Worm (Caenorhabditis elegans) whole organism, young adult: ENCODE results near the gene nfm-1.
"Not testable (repeated sequence)": the region's sequence is repeated elsewhere in the genome, so short reads cannot be mapped to it uniquely, and the experiment has no call there.

Experiments
- C17E4.6 ChIP-seq: fragments of 200-800 bp; sonication (Bioruptor generic); IDR thresholded peaks from 2 replicates; pipeline ENCODE4 v1.3.6; 2022; ENCODE audit warnings: missing genetic modification reagents, missing genetic modification characterization, missing compliant biosample characterization
- ceh-40 ChIP-seq: fragments of 200-800 bp; sonication (Bioruptor generic); IDR thresholded peaks from 2 replicates; pipeline ENCODE4 v1.3.6; 2022; ENCODE audit warnings: missing genetic modification characterization, missing compliant biosample characterization
- chd-7 ChIP-seq: sonication (generic microtip); optimal IDR thresholded peaks from 2 replicates; lab custom pipeline; 2016; ENCODE audit warnings: mild to moderate bottlenecking, missing genetic modification characterization, moderate library complexity, missing compliant biosample characterization
- dox-1 ChIP-seq: fragments of 200-800 bp; sonication (Bioruptor generic); IDR thresholded peaks from 2 replicates; pipeline ENCODE4 v1.3.6; 2022; ENCODE audit warnings: missing genetic modification reagents, missing genetic modification characterization, missing compliant biosample characterization
- lsl-1 ChIP-seq: fragments of 200-800 bp; sonication (Bioruptor generic); optimal IDR thresholded peaks from 2 replicates; lab custom pipeline; 2018; ENCODE audit warnings: mild to moderate bottlenecking, missing genetic modification characterization, moderate library complexity, missing compliant biosample characterization
- madf-10 ChIP-seq: sonication (generic microtip); optimal IDR thresholded peaks from 2 replicates; lab custom pipeline; 2016; ENCODE audit warnings: mild to moderate bottlenecking, missing genetic modification characterization, missing compliant biosample characterization
- mel-28 ChIP-seq: sonication (generic microtip); optimal IDR thresholded peaks from 2 replicates; lab custom pipeline; 2016; ENCODE audit warnings: borderline replicate concordance, mild to moderate bottlenecking, missing genetic modification characterization, missing compliant biosample characterization
- nfya-1 ChIP-seq: sonication (generic microtip); optimal IDR thresholded peaks from 2 replicates; lab custom pipeline; 2017; ENCODE audit warnings: antibody characterized with exemption, missing compliant biosample characterization, missing genetic modification characterization, borderline replicate concordance; ENCODE audit not compliant: insufficient read depth
- pha-4 ChIP-seq: fragments of 150-350 bp; sonication (generic microtip); optimal IDR thresholded peaks from 2 replicates; lab custom pipeline; 2014; ENCODE audit warnings: missing biosample characterization, missing genetic modification reagents, missing genetic modification characterization
- snpc-4 ChIP-seq, 5 experiments: fragments of 150-350 bp in 1 of 5; sonication (generic microtip) in 4 of 5; optimal IDR thresholded peaks; 2 replicates each; lab custom pipeline; 2014 to 2018; ENCODE audit warnings: missing genetic modification characterization in 5 of 5, missing biosample characterization in 3 of 5, antibody characterized with exemption in 2 of 5, mild to moderate bottlenecking in 2 of 5, missing compliant biosample characterization in 2 of 5, missing genotype in 2 of 5, moderate library complexity in 2 of 5, missing genetic modification reagents in 1 of 5
- tbx-9 ChIP-seq: sonication (generic microtip); optimal IDR thresholded peaks from 2 replicates; lab custom pipeline; 2016; ENCODE audit warnings: borderline replicate concordance, missing genetic modification characterization, inconsistent platforms, missing compliant biosample characterization
- unc-62 ChIP-seq: fragments of 150-350 bp; optimal IDR thresholded peaks from 2 replicates; lab custom pipeline; 2014; ENCODE audit warnings: missing biosample characterization, missing genetic modification reagents, missing genetic modification characterization

- not testable (repeated sequence) for TF ChIP-seq tbx-9 (tag; lab: Kevin White, UChicago); pha-4; nfya-1 (tag; lab: Kevin White, UChicago); snpc-4 (GFP tag; optimal IDR thresholded peaks at IDR 0.05; lab: Kevin White, UChicago); C17E4.6 (GFP tag; lab: Robert Waterston, UW); ceh-40 (GFP tag; lab: Robert Waterston, UW); madf-10 (tag; lab: Kevin White, UChicago); unc-62 (GFP tag; lab: Kevin White, UChicago); mel-28 (tag; lab: Kevin White, UChicago)
- TF ChIP-seq chd-7 (tag; lab: Kevin White, UChicago) (peak; percentile 90), lsl-1 (GFP tag; lab: Kevin White, UChicago) (peak; percentile 44), snpc-4 (tag; optimal IDR thresholded peaks at IDR 0.05; lab: Kevin White, UChicago) (peak in 2 of 4 experiments; percentile 39 to 52), dox-1 (GFP tag; lab: Robert Waterston, UW) (peak; percentile 60)
These were observed 25.9 kb upstream of the nfm-1 start for ce11 chrIII:6133389-6133789.
